Worm (Caenorhabditis elegans) whole organism, early embryonic: Measurements from ENCODE around the gene srd-4.

Experiments
- B0310.2 ChIP-seq: sonication (generic microtip); optimal IDR thresholded peaks from 2 replicates; lab custom pipeline; 2016; ENCODE audit warnings: mild to moderate bottlenecking, missing genetic modification characterization, missing compliant biosample characterization
- F13C5.2 ChIP-seq: sonication (generic microtip); optimal IDR thresholded peaks from 2 replicates; lab custom pipeline; 2017; ENCODE audit warnings: mild to moderate bottlenecking, missing genetic modification characterization, inconsistent platforms, missing compliant biosample characterization
- ama-1 ChIP-seq: fragments of 150-350 bp; optimal IDR thresholded peaks from 2 replicates; lab custom pipeline; 2014
- ceh-36 ChIP-seq: sonication (generic microtip); optimal IDR thresholded peaks from 2 replicates; lab custom pipeline; 2016; ENCODE audit warnings: missing genetic modification characterization, inconsistent platforms, missing compliant biosample characterization
- flt-1 ChIP-seq: fragments of 200-800 bp; sonication (Bioruptor generic); IDR thresholded peaks from 2 replicates; pipeline ENCODE4 v1.3.6; 2022; ENCODE audit warnings: missing genetic modification characterization, missing compliant biosample characterization
- pes-1 ChIP-seq: fragments of 200-800 bp; sonication (Bioruptor generic); IDR thresholded peaks from 2 replicates; pipeline ENCODE4 v1.3.6; 2022; ENCODE audit warnings: missing genetic modification reagents, missing genetic modification characterization, missing compliant biosample characterization
- scrt-1 ChIP-seq: fragments of 200-800 bp; sonication (Bioruptor generic); IDR thresholded peaks from 2 replicates; pipeline ENCODE4 v1.3.6; 2022; ENCODE audit warnings: missing genetic modification characterization, missing compliant biosample characterization
- tbx-37 ChIP-seq: fragments of 200-800 bp; sonication (Bioruptor generic); conservative IDR thresholded peaks from 2 replicates; pipeline ENCODE4 v1.3.6; 2022; ENCODE audit warnings: missing genetic modification reagents, missing genetic modification characterization, missing compliant biosample characterization
- tra-4 ChIP-seq: sonication (generic microtip); optimal IDR thresholded peaks from 2 replicates; lab custom pipeline; 2017; ENCODE audit warnings: missing genetic modification characterization, missing compliant biosample characterization

ce11 chrV:12161157-12161556 is 23.6 kb upstream of the srd-4 start:
- TF ChIP-seq ama-1 (lab: Kevin White, UChicago) = no peak
- no peak for TF ChIP-seq F13C5.2
- TF ChIP-seq ceh-36 (tag; lab: Kevin White, UChicago) = no peak
- no peak for TF ChIP-seq flt-1 (GFP tag; lab: Robert Waterston, UW)
- TF ChIP-seq tbx-37 (GFP tag; lab: Robert Waterston, UW) = no peak
- TF ChIP-seq B0310.2 (tag; lab: Kevin White, UChicago) = no peak
- TF ChIP-seq scrt-1 = no peak
- no peak for TF ChIP-seq pes-1 (GFP tag; lab: Robert Waterston, UW)
- no peak for TF ChIP-seq tra-4
